Worm (Caenorhabditis elegans) whole organism, L4/young adult: Measurements from ENCODE around the gene F20D12.12.

Experiments
- W03F9.2 ChIP-seq: fragments of 150-350 bp; optimal IDR thresholded peaks from 2 replicates; lab custom pipeline; 2014; ENCODE audit warnings: missing biosample characterization, missing genetic modification characterization
- dao-5 ChIP-seq: sonication (generic microtip); optimal IDR thresholded peaks from 2 replicates; lab custom pipeline; 2016; ENCODE audit warnings: missing genotype, missing genetic modification characterization, moderate library complexity, missing compliant biosample characterization
- him-1 ChIP-seq: sonication (generic microtip); optimal IDR thresholded peaks from 2 replicates; lab custom pipeline; 2016; ENCODE audit warnings: missing genotype, missing genetic modification reagents, missing genetic modification characterization, missing compliant biosample characterization

DNA sequence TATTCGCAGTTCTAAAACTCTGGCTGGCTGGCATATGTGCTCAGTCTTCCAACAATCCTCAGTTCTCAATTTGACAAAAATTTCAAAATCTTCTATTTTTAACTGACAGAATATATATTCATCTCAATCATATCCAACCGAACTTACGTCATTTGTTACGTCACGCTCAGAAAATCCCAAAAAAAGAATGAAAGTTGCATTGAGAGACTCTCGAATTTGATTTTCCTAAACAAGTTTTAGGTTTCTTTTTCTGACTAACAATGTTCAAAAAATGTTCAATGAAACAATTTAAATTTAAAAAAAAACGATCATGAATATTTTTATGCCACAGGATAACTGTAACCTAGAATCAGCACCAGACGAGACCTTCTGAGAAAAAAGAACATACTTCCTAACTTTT, 49.3 kb upstream of the F20D12.12 start:
- TF ChIP-seq W03F9.2 (tag; lab: Kevin White, UChicago) (no peak), him-1 (tag; lab: Kevin White, UChicago) (no peak), dao-5 (tag; lab: Kevin White, UChicago) (no peak)
